Worm (Caenorhabditis elegans) whole organism, L2 larva: ENCODE data around the gene T28A8.6.

ENCODE experiments used
- C34F6.9 ChIP-seq: fragments of 150-350 bp; optimal IDR thresholded peaks from 2 replicates; lab custom pipeline; 2014; ENCODE audit warnings: missing biosample characterization, missing genetic modification characterization
- F13H6.1 ChIP-seq: sonication (generic microtip); optimal IDR thresholded peaks from 2 replicates; lab custom pipeline; 2016; ENCODE audit warnings: missing genetic modification characterization, missing compliant biosample characterization
- R02D3.7 ChIP-seq: fragments of 150-350 bp; optimal IDR thresholded peaks from 2 replicates; lab custom pipeline; 2014; ENCODE audit warnings: missing biosample characterization, missing genetic modification characterization
- Y55F3AM.14 ChIP-seq: fragments of 200-800 bp; sonication (Bioruptor generic); optimal IDR thresholded peaks from 2 replicates; lab custom pipeline; 2018; ENCODE audit warnings: mild to moderate bottlenecking, missing genetic modification characterization, missing compliant biosample characterization
- ZK546.5 ChIP-seq: sonication (generic microtip); optimal IDR thresholded peaks from 2 replicates; lab custom pipeline; 2017; ENCODE audit warnings: missing biosample characterization, missing genetic modification characterization
- alr-1 ChIP-seq: fragments of 150-350 bp; optimal IDR thresholded peaks from 2 replicates; lab custom pipeline; 2014; ENCODE audit warnings: missing biosample characterization, missing genetic modification characterization
- aly-2 ChIP-seq: fragments of 150-350 bp; optimal IDR thresholded peaks from 2 replicates; lab custom pipeline; 2014; ENCODE audit warnings: missing biosample characterization, missing genetic modification characterization
- ama-1 ChIP-seq: fragments of 150-350 bp; optimal IDR thresholded peaks from 2 replicates; lab custom pipeline; 2018; ENCODE audit warnings: inconsistent platforms
- blmp-1 ChIP-seq: sonication (generic microtip); optimal IDR thresholded peaks from 2 replicates; lab custom pipeline; 2017; ENCODE audit warnings: missing genetic modification characterization, mild to moderate bottlenecking, missing compliant biosample characterization, antibody characterized with exemption, moderate library complexity; ENCODE audit not compliant: insufficient read depth
- ceh-16 ChIP-seq: fragments of 150-350 bp; optimal IDR thresholded peaks from 2 replicates; lab custom pipeline; 2014; ENCODE audit warnings: missing biosample characterization, missing genetic modification characterization
- ceh-82 ChIP-seq: fragments of 150-350 bp; optimal IDR thresholded peaks from 2 replicates; lab custom pipeline; 2014; ENCODE audit warnings: missing biosample characterization, missing genetic modification characterization
- crh-2 ChIP-seq: sonication (generic microtip); optimal IDR thresholded peaks from 2 replicates; lab custom pipeline; 2017; ENCODE audit warnings: missing biosample characterization, missing genetic modification characterization
- dmd-4 ChIP-seq: sonication (generic microtip); optimal IDR thresholded peaks from 2 replicates; lab custom pipeline; 2017; ENCODE audit warnings: missing biosample characterization, missing genetic modification characterization
- egl-27 ChIP-seq: sonication (generic microtip); optimal IDR thresholded peaks from 3 replicates; lab custom pipeline; 2017; ENCODE audit warnings: missing biosample characterization, missing genetic modification reagents, missing genetic modification characterization
- elt-1 ChIP-seq: fragments of 150-350 bp; optimal IDR thresholded peaks from 2 replicates; lab custom pipeline; 2014; ENCODE audit warnings: missing biosample characterization, missing genetic modification characterization
- elt-3 ChIP-seq: sonication (generic microtip); optimal IDR thresholded peaks from 2 replicates; lab custom pipeline; 2017; ENCODE audit warnings: missing biosample characterization, missing genetic modification characterization
- fos-1 ChIP-seq: fragments of 150-350 bp; optimal IDR thresholded peaks from 2 replicates; lab custom pipeline; 2014; ENCODE audit warnings: missing biosample characterization, missing genetic modification characterization
- gmeb-1 ChIP-seq: fragments of 150-350 bp; optimal IDR thresholded peaks from 2 replicates; lab custom pipeline; 2014; ENCODE audit warnings: missing biosample characterization, missing genetic modification characterization
- lin-11 ChIP-seq: fragments of 150-350 bp; sonication (generic microtip); optimal IDR thresholded peaks from 2 replicates; lab custom pipeline; 2014; ENCODE audit warnings: missing biosample characterization, missing genetic modification characterization, inconsistent platforms, mixed read lengths
- lin-13 ChIP-seq: fragments of 150-350 bp; optimal IDR thresholded peaks from 2 replicates; lab custom pipeline; 2014; ENCODE audit warnings: missing biosample characterization, missing genetic modification reagents, missing genetic modification characterization
- lin-39 ChIP-seq: fragments of 150-350 bp; optimal IDR thresholded peaks from 2 replicates; lab custom pipeline; 2014; ENCODE audit warnings: missing biosample characterization, missing genetic modification reagents, missing genetic modification characterization
- lsy-2 ChIP-seq, 2 experiments: fragments of 150-350 bp in 1 of 2; sonication (generic microtip) in 1 of 2; optimal IDR thresholded peaks; 2 replicates each; lab custom pipeline; 2014 to 2017; ENCODE audit warnings: missing biosample characterization in 2 of 2, missing genetic modification characterization in 2 of 2
- mab-5 ChIP-seq: fragments of 150-350 bp; optimal IDR thresholded peaks from 2 replicates; lab custom pipeline; 2014; ENCODE audit warnings: missing biosample characterization, missing genetic modification characterization
- mbf-1 ChIP-seq: sonication (generic microtip); optimal IDR thresholded peaks from 2 replicates; lab custom pipeline; 2017; ENCODE audit warnings: missing biosample characterization, missing genetic modification characterization
- mdl-1 ChIP-seq, 2 experiments: fragments of 150-350 bp in 1 of 2; sonication (generic microtip) in 1 of 2; optimal IDR thresholded peaks; 2 replicates each; lab custom pipeline; 2017; ENCODE audit warnings: missing biosample characterization in 2 of 2, missing genetic modification characterization in 2 of 2
- nhr-10 ChIP-seq: sonication (generic microtip); optimal IDR thresholded peaks from 2 replicates; lab custom pipeline; 2017; ENCODE audit warnings: missing biosample characterization, missing genetic modification characterization
- nhr-11 ChIP-seq: fragments of 150-350 bp; optimal IDR thresholded peaks from 2 replicates; lab custom pipeline; 2014; ENCODE audit warnings: missing biosample characterization, missing genetic modification characterization
- nhr-12 ChIP-seq: fragments of 150-350 bp; optimal IDR thresholded peaks from 2 replicates; lab custom pipeline; 2014; ENCODE audit warnings: missing biosample characterization, missing genetic modification characterization
- nhr-129 ChIP-seq: fragments of 150-350 bp; optimal IDR thresholded peaks from 2 replicates; lab custom pipeline; 2014; ENCODE audit warnings: missing biosample characterization, missing genetic modification characterization
- nhr-21 ChIP-seq: fragments of 150-350 bp; optimal IDR thresholded peaks from 2 replicates; lab custom pipeline; 2014; ENCODE audit warnings: missing biosample characterization, missing genetic modification characterization
- nhr-23 ChIP-seq: fragments of 150-350 bp; optimal IDR thresholded peaks from 2 replicates; lab custom pipeline; 2014; ENCODE audit warnings: missing biosample characterization, missing genetic modification reagents, missing genetic modification characterization
- nhr-237 ChIP-seq: fragments of 150-350 bp; optimal IDR thresholded peaks from 2 replicates; lab custom pipeline; 2014; ENCODE audit warnings: missing biosample characterization, missing genetic modification characterization
- nhr-25 ChIP-seq: fragments of 150-350 bp; sonication (generic microtip); optimal IDR thresholded peaks from 3 replicates; lab custom pipeline; 2014; ENCODE audit warnings: missing biosample characterization, missing genetic modification characterization
- nhr-6 ChIP-seq: fragments of 150-350 bp; optimal IDR thresholded peaks from 2 replicates; lab custom pipeline; 2014; ENCODE audit warnings: missing biosample characterization, missing genetic modification characterization
- nhr-77 ChIP-seq: fragments of 150-350 bp; optimal IDR thresholded peaks from 2 replicates; lab custom pipeline; 2014; ENCODE audit warnings: missing biosample characterization, missing genetic modification characterization
- peb-1 ChIP-seq: fragments of 150-350 bp; optimal IDR thresholded peaks from 2 replicates; lab custom pipeline; 2014; ENCODE audit warnings: missing biosample characterization, missing genetic modification characterization
- sem-4 ChIP-seq: fragments of 150-350 bp; optimal IDR thresholded peaks from 2 replicates; lab custom pipeline; 2014; ENCODE audit warnings: missing biosample characterization, missing genetic modification reagents, missing genetic modification characterization
- skn-1 ChIP-seq: sonication (generic microtip); optimal IDR thresholded peaks from 2 replicates; lab custom pipeline; 2017; ENCODE audit warnings: missing biosample characterization, missing genetic modification characterization
- sma-3 ChIP-seq: sonication (generic microtip); optimal IDR thresholded peaks from 2 replicates; lab custom pipeline; 2016; ENCODE audit warnings: missing genetic modification reagents, missing genetic modification characterization, missing compliant biosample characterization
- sma-9 ChIP-seq, 2 experiments: fragments of 150-350 bp in 1 of 2; sonication (generic microtip) in 1 of 2; optimal IDR thresholded peaks; 2 replicates each; lab custom pipeline; 2014 to 2016; ENCODE audit warnings: missing genetic modification characterization in 2 of 2, mild to moderate bottlenecking in 1 of 2, missing biosample characterization in 1 of 2, missing compliant biosample characterization in 1 of 2, missing genetic modification reagents in 1 of 2, moderate library complexity in 1 of 2
- snpc-4 ChIP-seq: fragments of 150-350 bp; optimal IDR thresholded peaks from 2 replicates; lab custom pipeline; 2014; ENCODE audit warnings: missing biosample characterization, missing genetic modification characterization
- unc-39 ChIP-seq: fragments of 150-350 bp; optimal IDR thresholded peaks from 2 replicates; lab custom pipeline; 2014; ENCODE audit warnings: missing biosample characterization, missing genetic modification characterization
- unc-55 ChIP-seq: fragments of 150-350 bp; sonication (generic microtip); optimal IDR thresholded peaks from 3 replicates; lab custom pipeline; 2014; ENCODE audit warnings: missing biosample characterization, missing genetic modification reagents, missing genetic modification characterization
- unc-62 ChIP-seq: fragments of 150-350 bp; optimal IDR thresholded peaks from 2 replicates; lab custom pipeline; 2014; ENCODE audit warnings: missing biosample characterization, missing genetic modification reagents, missing genetic modification characterization
- zag-1 ChIP-seq: fragments of 150-350 bp; optimal IDR thresholded peaks from 2 replicates; lab custom pipeline; 2014; ENCODE audit warnings: missing biosample characterization, missing genetic modification characterization
- ztf-1 ChIP-seq: fragments of 200-800 bp; sonication (Bioruptor generic); conservative IDR thresholded peaks from 2 replicates; pipeline ENCODE4 v1.3.6; 2022; ENCODE audit warnings: missing genetic modification characterization, missing compliant biosample characterization
- ztf-11 ChIP-seq: sonication (generic microtip); optimal IDR thresholded peaks from 2 replicates; lab custom pipeline; 2017; ENCODE audit warnings: missing biosample characterization, missing genetic modification characterization
- ztf-4 ChIP-seq: fragments of 150-350 bp; optimal IDR thresholded peaks from 2 replicates; lab custom pipeline; 2014; ENCODE audit warnings: missing biosample characterization, missing genetic modification characterization

The T28A8.6 gene

ce11 chrIII:13530017-13530416 lies 31.0 kb downstream of the T28A8.6 start (continued):
- TF ChIP-seq elt-1 (tag; lab: Kevin White, UChicago), result no peak
- TF ChIP-seq nhr-21 (tag; lab: Kevin White, UChicago), result peak; percentile 60
- TF ChIP-seq, all 48 proteins: peak for 16

ce11 chrIII:13530838-13531237 lies 31.8 kb downstream of the T28A8.6 start:
- no peak for TF ChIP-seq egl-27 (tag; lab: Kevin White, UChicago)
- no peak for TF ChIP-seq F13H6.1 (tag; lab: Kevin White, UChicago)
- no peak for TF ChIP-seq nhr-129 (tag; lab: Kevin White, UChicago)
- no peak for TF ChIP-seq lin-39
- no peak for TF ChIP-seq zag-1 (tag; lab: Kevin White, UChicago)
- no peak for TF ChIP-seq nhr-10
- TF ChIP-seq nhr-21 (tag; lab: Kevin White, UChicago), result no peak

ce11 chrIII:13534704-13535103 lies 35.7 kb downstream of the T28A8.6 start:
- TF ChIP-seq lsy-2 (tag; optimal IDR thresholded peaks at IDR 0.05; lab: Kevin White, UChicago) (no peak), unc-62 (GFP tag; lab: Kevin White, UChicago) (no peak), sma-9 (GFP tag; optimal IDR thresholded peaks at IDR 0.05; lab: Kevin White, UChicago) (peak; percentile 14), sma-9 (tag; optimal IDR thresholded peaks at IDR 0.05; lab: Kevin White, UChicago) (no peak), nhr-25 (tag; lab: Kevin White, UChicago) (peak; percentile 62), ama-1 (no peak), egl-27 (tag; lab: Kevin White, UChicago) (peak; percentile 7), nhr-6 (tag; lab: Kevin White, UChicago) (peak; percentile 12), snpc-4 (tag; lab: Kevin White, UChicago) (no peak), elt-3 (tag; lab: Kevin White, UChicago) (no peak), ceh-82 (tag; lab: Kevin White, UChicago) (no peak), fos-1 (tag; lab: Kevin White, UChicago) (no peak), lin-11 (tag; lab: Kevin White, UChicago) (no peak), peb-1 (tag; lab: Kevin White, UChicago) (no peak), nhr-21 (tag; lab: Kevin White, UChicago) (no peak), unc-39 (no peak), ZK546.5 (tag; lab: Kevin White, UChicago) (no peak), ztf-4 (tag; lab: Kevin White, UChicago) (no peak), C34F6.9 (tag; lab: Kevin White, UChicago) (no peak), unc-55 (GFP tag; lab: Kevin White, UChicago) (no peak), gmeb-1 (no peak), mab-5 (tag; lab: Kevin White, UChicago) (no peak), skn-1 (tag; lab: Kevin White, UChicago) (no peak), lin-13 (GFP tag; lab: Kevin White, UChicago) (no peak), alr-1 (tag; lab: Kevin White, UChicago) (no peak), sem-4 (no peak), mbf-1 (tag; lab: Kevin White, UChicago) (no peak), nhr-10 (no peak), nhr-11 (tag; lab: Kevin White, UChicago) (no peak), ztf-11 (tag; lab: Kevin White, UChicago) (no peak), ceh-16 (tag; lab: Kevin White, UChicago) (no peak), ztf-1 (no peak), nhr-237 (tag; lab: Kevin White, UChicago) (no peak), blmp-1 (tag; lab: Kevin White, UChicago) (peak; percentile 11), nhr-129 (tag; lab: Kevin White, UChicago) (no peak), crh-2 (tag; lab: Kevin White, UChicago) (peak; percentile 20), nhr-12 (tag; lab: Kevin White, UChicago) (no peak), Y55F3AM.14 (GFP tag; lab: Kevin White, UChicago) (no peak), lin-39 (no peak), dmd-4 (tag; lab: Kevin White, UChicago) (no peak), elt-1 (tag; lab: Kevin White, UChicago) (no peak), mdl-1 (tag; optimal IDR thresholded peaks at IDR 0.05; lab: Kevin White, UChicago) (no peak), sma-3 (GFP tag; lab: Kevin White, UChicago) (no peak), zag-1 (tag; lab: Kevin White, UChicago) (no peak), nhr-23 (no peak), aly-2 (tag; lab: Kevin White, UChicago) (no peak), nhr-77 (tag; lab: Kevin White, UChicago) (no peak), F13H6.1 (tag; lab: Kevin White, UChicago) (peak; percentile 41), R02D3.7 (tag; lab: Kevin White, UChicago) (no peak)
- TF ChIP-seq, all 48 proteins: peak for 7
